Fruit fly (Drosophila melanogaster): ENCODE measurements around the gene dally.

The dally gene

dm6 chr3L:8920710-8921109 lies 93.4 kb downstream of the dally start:
- TF ChIP-seq psq (GFP tag; optimal IDR thresholded peaks at IDR 0.05) (no peak), CrebA (GFP tag; optimal IDR thresholded peaks at IDR 0.05; ENCODE audit: borderline replicate concordance) (no peak), GATAd (GFP tag; optimal IDR thresholded peaks at IDR 0.05) (no peak), sage (GFP tag; optimal IDR thresholded peaks at IDR 0.05) (no peak), tai (GFP tag; optimal IDR thresholded peaks at IDR 0.05) (no peak), Sp1 (GFP tag; optimal IDR thresholded peaks at IDR 0.05) (no peak), HLH106 (tag; optimal IDR thresholded peaks at IDR 0.05) (peak; percentile 1), Mio (GFP tag; optimal IDR thresholded peaks at IDR 0.05) (no peak), Rel (GFP tag; optimal IDR thresholded peaks at IDR 0.05) (no peak), Rel (tag; optimal IDR thresholded peaks at IDR 0.05) (no peak), lola (GFP tag; optimal IDR thresholded peaks at IDR 0.05) (no peak), usp (GFP tag; optimal IDR thresholded peaks at IDR 0.05) (no peak), Myc (optimal IDR thresholded peaks at IDR 0.05) (no peak), CG32264 (GFP tag; optimal IDR thresholded peaks at IDR 0.05) (no peak), Hnf4 (GFP tag; optimal IDR thresholded peaks at IDR 0.05) (no peak), fru (GFP tag; optimal IDR thresholded peaks at IDR 0.05) (peak; percentile 32), Vsx2 (GFP tag; optimal IDR thresholded peaks at IDR 0.05; ENCODE audit: partially characterized antibody) (no peak), dsf (GFP tag; optimal IDR thresholded peaks at IDR 0.05; ENCODE audit: borderline replicate concordance) (no peak), dl (GFP tag; optimal IDR thresholded peaks at IDR 0.05; ENCODE audit: insufficient read depth in 1 of 2, partially characterized antibody in 2 of 2) (no peak), Hr78 (GFP tag; optimal IDR thresholded peaks at IDR 0.05) (no peak), Jra (GFP tag; optimal IDR thresholded peaks at IDR 0.05) (no peak), ey (GFP tag; optimal IDR thresholded peaks at IDR 0.05) (peak; percentile 25), br (GFP tag; optimal IDR thresholded peaks at IDR 0.05) (peak; percentile 48), sv (GFP tag; optimal IDR thresholded peaks at IDR 0.05) (peak; percentile 15), pan (optimal IDR thresholded peaks at IDR 0.05) (no peak), brk (GFP tag; optimal IDR thresholded peaks at IDR 0.05) (no peak), jim (GFP tag; optimal IDR thresholded peaks at IDR 0.05) (no peak), Dfd (GFP tag; optimal IDR thresholded peaks at IDR 0.05) (no peak), rgr (GFP tag; optimal IDR thresholded peaks at IDR 0.05) (peak; percentile 25), OdsH (GFP tag; optimal IDR thresholded peaks at IDR 0.05) (peak; percentile 14), dmrt93B (GFP tag; optimal IDR thresholded peaks at IDR 0.05) (no peak), Abd-B (GFP tag; optimal IDR thresholded peaks at IDR 0.05) (no peak), foxo (GFP tag; optimal IDR thresholded peaks at IDR 0.05) (peak in 1 of 2 experiments; percentile 35), h (GFP tag; optimal IDR thresholded peaks at IDR 0.05) (peak; percentile 35), Hr83 (GFP tag; optimal IDR thresholded peaks at IDR 0.05; ENCODE audit: poor library complexity, severe bottlenecking) (no peak), N (GFP tag; optimal IDR thresholded peaks at IDR 0.05) (no peak), CG9705 (GFP tag; optimal IDR thresholded peaks at IDR 0.05) (no peak), woc (GFP tag; optimal IDR thresholded peaks at IDR 0.05) (no peak), Dif (GFP tag; optimal IDR thresholded peaks at IDR 0.05; ENCODE audit: partially characterized antibody) (no peak)

dm6 chr3L:8924417-8924913 lies 97.2 kb downstream of the dally start:
- TF ChIP-seq Rel (GFP tag; optimal IDR thresholded peaks at IDR 0.05), result no peak
- no peak for TF ChIP-seq Rel (tag; optimal IDR thresholded peaks at IDR 0.05)
- TF ChIP-seq CG9705 (GFP tag; optimal IDR thresholded peaks at IDR 0.05), result no peak
- TF ChIP-seq ey (GFP tag; optimal IDR thresholded peaks at IDR 0.05), result peak; percentile 25
- TF ChIP-seq foxo (GFP tag; optimal IDR thresholded peaks at IDR 0.05), result no peak
- TF ChIP-seq dmrt93B (GFP tag; optimal IDR thresholded peaks at IDR 0.05), result no peak
- TF ChIP-seq fru (GFP tag; optimal IDR thresholded peaks at IDR 0.05), result peak; percentile 4
- TF ChIP-seq Jra (GFP tag; optimal IDR thresholded peaks at IDR 0.05), result no peak
- TF ChIP-seq Hr78 (GFP tag; optimal IDR thresholded peaks at IDR 0.05), result no peak
- no peak for TF ChIP-seq CrebA (GFP tag; optimal IDR thresholded peaks at IDR 0.05; ENCODE audit: borderline replicate concordance)

dm6 chr3L:8924999-8925398 lies 97.7 kb downstream of the dally start:
- TF ChIP-seq N (GFP tag; optimal IDR thresholded peaks at IDR 0.05), result no peak
- no peak for TF ChIP-seq dsf (GFP tag; optimal IDR thresholded peaks at IDR 0.05; ENCODE audit: borderline replicate concordance)
- no peak for TF ChIP-seq Vsx2 (GFP tag; optimal IDR thresholded peaks at IDR 0.05; ENCODE audit: partially characterized antibody)
- TF ChIP-seq Abd-B (GFP tag; optimal IDR thresholded peaks at IDR 0.05), result no peak
- no peak for TF ChIP-seq Hnf4 (GFP tag; optimal IDR thresholded peaks at IDR 0.05)
- no peak for TF ChIP-seq fru (GFP tag; optimal IDR thresholded peaks at IDR 0.05)
- no peak for TF ChIP-seq Mio (GFP tag; optimal IDR thresholded peaks at IDR 0.05)
- no peak for TF ChIP-seq Hr83 (GFP tag; optimal IDR thresholded peaks at IDR 0.05; ENCODE audit: poor library complexity, severe bottlenecking)
- no peak for TF ChIP-seq CrebA (GFP tag; optimal IDR thresholded peaks at IDR 0.05; ENCODE audit: borderline replicate concordance)
